Fruit fly (Drosophila melanogaster): ENCODE data around the gene CG17258.

CG17258 gene

dm6 chr2L:3044660-3045504 lies 9.7 kb upstream of the CG17258 start:
- TF ChIP-seq CG11696 (GFP tag; IDR thresholded peaks at IDR 0.05) (no peak), CG11456 (GFP tag; IDR thresholded peaks at IDR 0.05) (peak; percentile 69; the same call in 2 of the 3 replicates), tap (tag; optimal IDR thresholded peaks at IDR 0.05) (no peak), run (tag; optimal IDR thresholded peaks at IDR 0.05) (no peak), tx (GFP tag; optimal IDR thresholded peaks at IDR 0.05) (no peak), Gug (GFP tag; IDR thresholded peaks at IDR 0.05) (no peak), grn (GFP tag; optimal IDR thresholded peaks at IDR 0.05) (peak; percentile 81), Med (GFP tag) (peak; percentile 47), ash1 (GFP tag; optimal IDR thresholded peaks at IDR 0.05) (no peak), CHES-1-like (GFP tag; optimal IDR thresholded peaks at IDR 0.05) (no peak), ATbp (GFP tag; optimal IDR thresholded peaks at IDR 0.05) (no peak), unc-4 (GFP tag; IDR thresholded peaks at IDR 0.05; ENCODE audit: partially characterized antibody) (no peak), CG7786 (GFP tag; optimal IDR thresholded peaks at IDR 0.05) (no peak), mld (GFP tag; IDR thresholded peaks at IDR 0.05; ENCODE audit: partially characterized antibody) (no peak), H2.0 (GFP tag; IDR thresholded peaks at IDR 0.05) (no peak), CG4404 (GFP tag; IDR thresholded peaks at IDR 0.05) (no peak), mirr (GFP tag; optimal IDR thresholded peaks at IDR 0.05) (peak; percentile 25), CG7987 (GFP tag; optimal IDR thresholded peaks at IDR 0.05) (peak; percentile 0), ssp (GFP tag; IDR thresholded peaks at IDR 0.05) (no peak), repo (GFP tag; optimal IDR thresholded peaks at IDR 0.05) (no peak), CG9215 (GFP tag; IDR thresholded peaks at IDR 0.05) (no peak), CG34376 (GFP tag; optimal IDR thresholded peaks at IDR 0.05) (peak; percentile 58), CG11695 (GFP tag; IDR thresholded peaks at IDR 0.05) (no peak), GATAe (GFP tag; conservative IDR thresholded peaks at IDR 0.05) (peak; percentile 9; the same call in 1 of the 2 replicates), CG32772 (GFP tag; IDR thresholded peaks at IDR 0.05) (no peak), HLH54F (GFP tag; optimal IDR thresholded peaks at IDR 0.05) (no peak), CG5245 (GFP tag; optimal IDR thresholded peaks at IDR 0.05) (no peak), Poxn (GFP tag; IDR thresholded peaks at IDR 0.05) (no peak), CG12299 (tag; optimal IDR thresholded peaks at IDR 0.05) (no peak), CG10431 (GFP tag; optimal IDR thresholded peaks at IDR 0.05) (no peak), vvl (GFP tag; IDR thresholded peaks at IDR 0.05) (no peak), exex (tag; optimal IDR thresholded peaks at IDR 0.05) (peak; percentile 81), hth (optimal IDR thresholded peaks at IDR 0.05) (no peak), CG11560 (tag; IDR thresholded peaks at IDR 0.05) (no peak)

- TF ChIP-seq fru (optimal IDR thresholded peaks at IDR 0.05) = no peak
- TF ChIP-seq CG14965 (GFP tag; optimal IDR thresholded peaks at IDR 0.05; ENCODE audit: borderline replicate concordance) = no peak
- TF ChIP-seq Dek (tag; optimal IDR thresholded peaks at IDR 0.05) = no peak
- no peak for TF ChIP-seq CG12155 (GFP tag; optimal IDR thresholded peaks at IDR 0.05)
- no peak for TF ChIP-seq Dref (GFP tag; IDR thresholded peaks at IDR 0.05)
- no peak for TF ChIP-seq CG18011 (GFP tag; optimal IDR thresholded peaks at IDR 0.05)
- TF ChIP-seq sisA (GFP tag; IDR thresholded peaks at IDR 0.05) = no peak
Observed at dm6 chr2L:3043647-3044046, 8.5 kb upstream of the CG17258 start, which contains the start of gene FASN2. TSS of gene FASN2 (plus strand) at chr2L:3043947.
